Worm (Caenorhabditis elegans) whole organism, mixed stage, embryonic: ENCODE results near the gene sup-18.

Experiments
- elt-3 ChIP-seq: fragments of 150-350 bp; optimal IDR thresholded peaks from 2 replicates; lab custom pipeline; 2014; ENCODE audit warnings: missing biosample characterization, missing genetic modification characterization
- lin-13 ChIP-seq: fragments of 150-350 bp; optimal IDR thresholded peaks from 2 replicates; lab custom pipeline; 2014; ENCODE audit warnings: missing biosample characterization, missing genetic modification characterization
- mab-5 ChIP-seq: fragments of 150-350 bp; optimal IDR thresholded peaks from 2 replicates; lab custom pipeline; 2014; ENCODE audit warnings: missing biosample characterization, missing genetic modification characterization
- pha-4 ChIP-seq: fragments of 150-350 bp; optimal IDR thresholded peaks from 2 replicates; lab custom pipeline; 2018; ENCODE audit warnings: missing biosample characterization, missing genetic modification reagents, missing genetic modification characterization
- unc-39 ChIP-seq: fragments of 150-350 bp; optimal IDR thresholded peaks from 2 replicates; lab custom pipeline; 2014; ENCODE audit warnings: missing biosample characterization, missing genetic modification characterization

DNA sequence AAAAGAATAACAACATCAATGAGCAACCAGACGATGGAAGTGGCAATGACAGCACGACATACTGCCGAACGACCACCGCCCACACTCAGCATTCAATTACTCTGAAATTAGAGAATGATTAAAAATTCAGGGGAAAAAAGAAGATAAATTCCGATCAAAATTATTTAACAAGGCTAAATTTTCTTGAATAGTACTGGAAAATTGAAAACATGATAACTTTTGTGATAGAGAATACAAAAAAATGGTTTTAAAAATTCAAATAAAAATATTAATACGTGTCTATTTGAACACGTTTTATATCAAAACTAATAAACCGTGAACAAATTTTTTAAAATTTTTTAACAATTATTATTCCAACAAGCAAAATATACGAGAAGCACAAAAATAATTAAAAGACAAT, 39.0 kb upstream of the sup-18 start, which contains the start of gene gly-3:
- TF ChIP-seq pha-4 (tag; lab: Kevin White, UChicago): no peak
- no peak for TF ChIP-seq mab-5 (tag; lab: Kevin White, UChicago)
- no peak for TF ChIP-seq elt-3 (tag; lab: Kevin White, UChicago)
- TF ChIP-seq lin-13 (tag; lab: Kevin White, UChicago): no peak
- TF ChIP-seq unc-39 (tag; lab: Kevin White, UChicago): no peak
